Fruit fly (Drosophila melanogaster) whole organism, embryonic: Measurements from ENCODE around the gene Ssl2.
A peak's percentile ranks its signal among the peaks of the same experiment; 100 is the strongest.

Source experiments
- CG10462 ChIP-seq: fragments of 200-800 bp; sonication (Bioruptor generic); optimal IDR thresholded peaks from 2 replicates; lab custom pipeline; 2016; ENCODE audit warnings: missing biosample characterization, missing genetic modification characterization
- CG10654 ChIP-seq: fragments of 200-800 bp; sonication (Bioruptor generic); optimal IDR thresholded peaks from 2 replicates; lab custom pipeline; 2016; ENCODE audit warnings: missing biosample characterization, missing genetic modification characterization
- CG10979 ChIP-seq: fragments of 200-800 bp; sonication (Bioruptor generic); optimal IDR thresholded peaks from 2 replicates; lab custom pipeline; 2018; ENCODE audit warnings: missing biosample characterization, mild to moderate bottlenecking, missing genetic modification characterization, moderate library complexity
- CG11085 ChIP-seq: fragments of 200-800 bp; sonication (Bioruptor generic); IDR thresholded peaks from 2 replicates; pipeline ENCODE4 v1.3.6; 2022; ENCODE audit warnings: missing biosample characterization, missing genetic modification characterization
- CG1529 ChIP-seq: fragments of 200-800 bp; sonication (Bioruptor generic); optimal IDR thresholded peaks from 3 replicates; lab custom pipeline; 2018; ENCODE audit warnings: missing biosample characterization, missing genetic modification characterization
- CG31224 ChIP-seq: fragments of 200-800 bp; sonication (Bioruptor generic); IDR thresholded peaks from 2 replicates; pipeline ENCODE4 v1.3.6; 2022; ENCODE audit warnings: missing biosample characterization, missing genetic modification characterization
- CG31365 ChIP-seq: fragments of 200-800 bp; sonication (Bioruptor generic); optimal IDR thresholded peaks from 2 replicates; lab custom pipeline; 2018; ENCODE audit warnings: missing biosample characterization, mild to moderate bottlenecking, missing genetic modification characterization
- CG32532 ChIP-seq: fragments of 200-800 bp; sonication (Bioruptor generic); IDR thresholded peaks from 2 replicates; pipeline ENCODE4 v1.3.6; 2022; ENCODE audit warnings: missing biosample characterization, missing genetic modification characterization
- CG34422 ChIP-seq: fragments of 200-800 bp; sonication (Bioruptor generic); IDR thresholded peaks from 3 replicates; pipeline ENCODE4 v1.3.6; 2022; ENCODE audit warnings: missing biosample characterization, missing genetic modification characterization
- CG4820 ChIP-seq: fragments of 200-800 bp; sonication (Bioruptor generic); optimal IDR thresholded peaks from 3 replicates; lab custom pipeline; 2016; ENCODE audit warnings: missing biosample characterization, missing genetic modification characterization
- CG6272 ChIP-seq: fragments of 200-800 bp; sonication (Bioruptor generic); IDR thresholded peaks from 2 replicates; pipeline ENCODE4 v1.3.6; 2022; ENCODE audit warnings: missing biosample characterization, missing genetic modification characterization
- CG6654 ChIP-seq: fragments of 200-800 bp; sonication (Bioruptor generic); optimal IDR thresholded peaks from 2 replicates; lab custom pipeline; 2017; ENCODE audit warnings: missing biosample characterization, mild to moderate bottlenecking, missing genetic modification characterization
- CG7357 ChIP-seq: fragments of 200-800 bp; sonication (Bioruptor generic); IDR thresholded peaks from 3 replicates; pipeline ENCODE4 v1.3.6; 2022; ENCODE audit warnings: missing biosample characterization, missing genetic modification characterization
- CG7786 ChIP-seq: fragments of 200-800 bp; sonication (Bioruptor generic); optimal IDR thresholded peaks from 2 replicates; lab custom pipeline; 2016; ENCODE audit warnings: missing biosample characterization, missing genetic modification characterization
- CG9609 ChIP-seq: fragments of 200-800 bp; sonication (Bioruptor generic); optimal IDR thresholded peaks from 3 replicates; lab custom pipeline; 2016; ENCODE audit warnings: missing biosample characterization, missing genetic modification characterization
- CoRest ChIP-seq: fragments of 200-800 bp; sonication (Bioruptor generic); optimal IDR thresholded peaks from 3 replicates; lab custom pipeline; 2018; ENCODE audit warnings: missing biosample characterization, mild to moderate bottlenecking, missing genetic modification characterization, moderate library complexity
- D19A ChIP-seq: fragments of 200-800 bp; optimal IDR thresholded peaks from 3 replicates; lab custom pipeline; 2019; ENCODE audit warnings: missing biosample characterization, mild to moderate bottlenecking, missing genetic modification characterization, moderate library complexity
- HLHmδ ChIP-seq: fragments of 200-800 bp; sonication (Bioruptor generic); optimal IDR thresholded peaks from 2 replicates; lab custom pipeline; 2018; ENCODE audit warnings: missing biosample characterization, mild to moderate bottlenecking, missing genetic modification characterization, moderate library complexity
- HmgD ChIP-seq: fragments of 200-800 bp; sonication (Bioruptor generic); optimal IDR thresholded peaks from 3 replicates; lab custom pipeline; 2016; ENCODE audit warnings: missing biosample characterization, missing genetic modification characterization
- Hmx ChIP-seq: fragments of 200-800 bp; sonication (Bioruptor generic); optimal IDR thresholded peaks from 2 replicates; lab custom pipeline; 2016; ENCODE audit warnings: missing biosample characterization, missing genetic modification characterization
- Hr78 ChIP-seq, 2 experiments: fragments of 200-800 bp in 1 of 2; fragments of >200 bp in 1 of 2; sonication (Bioruptor generic) in 1 of 2; optimal IDR thresholded peaks; 2 replicates each; lab custom pipeline; 2017 to 2019; ENCODE audit warnings: missing biosample characterization in 2 of 2, missing genetic modification characterization in 2 of 2, mild to moderate bottlenecking in 1 of 2, moderate library complexity in 1 of 2
- Myb ChIP-seq: fragments of 200-800 bp; sonication (Bioruptor generic); optimal IDR thresholded peaks from 2 replicates; lab custom pipeline; 2016; ENCODE audit warnings: missing biosample characterization, missing genetic modification characterization
- NFAT ChIP-seq: fragments of 200-800 bp; sonication (Bioruptor generic); IDR thresholded peaks from 2 replicates; pipeline ENCODE4 v1.3.6; 2022; ENCODE audit warnings: missing biosample characterization, missing genetic modification characterization
- Oli ChIP-seq: fragments of 200-800 bp; sonication (Bioruptor generic); optimal IDR thresholded peaks from 2 replicates; lab custom pipeline; 2018; ENCODE audit warnings: missing biosample characterization, mild to moderate bottlenecking, missing genetic modification characterization, moderate library complexity
- Six4 ChIP-seq: fragments of 200-800 bp; sonication (Bioruptor generic); optimal IDR thresholded peaks from 2 replicates; lab custom pipeline; 2016; ENCODE audit warnings: missing biosample characterization, missing genetic modification characterization
- Sox100B ChIP-seq: fragments of 200-800 bp; sonication (Bioruptor generic); optimal IDR thresholded peaks from 3 replicates; lab custom pipeline; 2018; ENCODE audit warnings: missing biosample characterization, mild to moderate bottlenecking, missing genetic modification characterization
- Sry-β ChIP-seq: fragments of 200-800 bp; sonication (Bioruptor generic); optimal IDR thresholded peaks from 2 replicates; lab custom pipeline; 2018; ENCODE audit warnings: missing biosample characterization, mild to moderate bottlenecking, missing genetic modification characterization, moderate library complexity
- ato ChIP-seq: fragments of 200-800 bp; sonication (Bioruptor generic); IDR thresholded peaks from 2 replicates; pipeline ENCODE4 v1.3.6; 2022; ENCODE audit warnings: missing biosample characterization, missing genetic modification characterization; ENCODE audit not compliant: partially characterized antibody
- cwo ChIP-seq: fragments of 200-800 bp; sonication (Bioruptor generic); optimal IDR thresholded peaks from 3 replicates; lab custom pipeline; 2017; ENCODE audit warnings: missing biosample characterization, missing genetic modification characterization, mild to moderate bottlenecking, moderate library complexity, missing genetic modification reagents
- dpn ChIP-seq, 2 experiments: fragments of 200-800 bp; sonication (Bioruptor generic); optimal IDR thresholded peaks; 3 replicates each; lab custom pipeline; 2016; ENCODE audit warnings: missing biosample characterization in 2 of 2, missing genetic modification characterization in 2 of 2
- en ChIP-seq: fragments of 200-800 bp; sonication (Bioruptor generic); optimal IDR thresholded peaks from 2 replicates; lab custom pipeline; 2016; ENCODE audit warnings: missing biosample characterization, missing genetic modification characterization
- gcm2 ChIP-seq: fragments of 200-800 bp; sonication (Bioruptor generic); optimal IDR thresholded peaks from 2 replicates; lab custom pipeline; 2016; ENCODE audit warnings: missing biosample characterization, missing genetic modification characterization
- ham ChIP-seq: fragments of 200-800 bp; sonication (Bioruptor generic); IDR thresholded peaks from 2 replicates; pipeline ENCODE4 v1.3.6; 2022; ENCODE audit warnings: missing biosample characterization, missing genetic modification characterization
- lbe ChIP-seq: fragments of 200-800 bp; sonication (Bioruptor generic); optimal IDR thresholded peaks from 2 replicates; lab custom pipeline; 2016; ENCODE audit warnings: missing biosample characterization, mild to moderate bottlenecking, missing genetic modification characterization
- lov ChIP-seq, 2 experiments: fragments of 200-800 bp in 1 of 2; fragments of >200 bp in 1 of 2; sonication (Bioruptor generic) in 1 of 2; IDR thresholded peaks in 1 of 2; optimal IDR thresholded peaks in 1 of 2; 2 replicates in 1 of 2; 3 replicates in 1 of 2; pipeline versions ENCODE4 v1.3.6 to Lab custom; 2017 to 2022; ENCODE audit warnings: missing biosample characterization in 1 of 2, missing genetic modification characterization in 1 of 2
- mam ChIP-seq: fragments of 200-800 bp; sonication (Bioruptor generic); optimal IDR thresholded peaks from 3 replicates; lab custom pipeline; 2016; ENCODE audit warnings: missing biosample characterization, missing genetic modification characterization
- oc ChIP-seq: fragments of 200-800 bp; sonication (Bioruptor generic); optimal IDR thresholded peaks from 2 replicates; lab custom pipeline; 2018; ENCODE audit warnings: missing biosample characterization, mild to moderate bottlenecking, missing genetic modification characterization, moderate library complexity
- onecut ChIP-seq: fragments of 200-800 bp; sonication (Bioruptor generic); IDR thresholded peaks from 2 replicates; pipeline ENCODE4 v1.3.6; 2022; ENCODE audit warnings: missing biosample characterization, missing genetic modification characterization
- org-1 ChIP-seq: fragments of 200-800 bp; sonication (Bioruptor generic); optimal IDR thresholded peaks from 2 replicates; lab custom pipeline; 2017; ENCODE audit warnings: missing biosample characterization, missing genetic modification characterization
- pnt ChIP-seq: fragments of 200-800 bp; sonication (Bioruptor generic); optimal IDR thresholded peaks from 3 replicates; lab custom pipeline; 2016; ENCODE audit warnings: missing biosample characterization, missing genetic modification characterization
- rib ChIP-seq: fragments of 200-800 bp; sonication (Bioruptor generic); IDR thresholded peaks from 2 replicates; pipeline ENCODE4 v1.3.6; 2022; ENCODE audit warnings: missing biosample characterization, missing genetic modification characterization
- row ChIP-seq: fragments of 200-800 bp; sonication (Bioruptor generic); IDR thresholded peaks from 3 replicates; pipeline ENCODE4 v1.3.6; 2022; ENCODE audit warnings: missing biosample characterization, missing genetic modification characterization
- sd ChIP-seq: fragments of 200-800 bp; sonication (Bioruptor generic); optimal IDR thresholded peaks from 3 replicates; lab custom pipeline; 2018; ENCODE audit warnings: missing biosample characterization, mild to moderate bottlenecking, missing genetic modification characterization, moderate library complexity
- slbo ChIP-seq: fragments of 200-800 bp; sonication (Bioruptor generic); IDR thresholded peaks from 2 replicates; pipeline ENCODE4 v1.3.6; 2022; ENCODE audit warnings: missing biosample characterization, missing genetic modification characterization
- sqz ChIP-seq: fragments of 200-800 bp; sonication (Bioruptor generic); optimal IDR thresholded peaks from 3 replicates; lab custom pipeline; 2018; ENCODE audit warnings: missing biosample characterization, mild to moderate bottlenecking, missing genetic modification characterization
- stc ChIP-seq: fragments of 200-800 bp; sonication (Bioruptor generic); IDR thresholded peaks from 2 replicates; pipeline ENCODE4 v1.3.6; 2022; ENCODE audit warnings: missing biosample characterization, missing genetic modification characterization
- ttk ChIP-seq: fragments of 200-800 bp; sonication (Bioruptor generic); IDR thresholded peaks from 2 replicates; pipeline ENCODE4 v2.1.2; 2022; ENCODE audit warnings: missing biosample characterization, missing genetic modification characterization
- unc-4 ChIP-seq: fragments of 200-800 bp; sonication (Bioruptor generic); IDR thresholded peaks from 2 replicates; pipeline ENCODE4 v1.3.6; 2022; ENCODE audit warnings: missing biosample characterization, missing genetic modification characterization; ENCODE audit not compliant: partially characterized antibody
- vnd ChIP-seq: fragments of 200-800 bp; sonication (Bioruptor generic); IDR thresholded peaks from 3 replicates; pipeline ENCODE4 v1.3.6; 2022; ENCODE audit warnings: missing biosample characterization, missing genetic modification characterization; ENCODE audit not compliant: partially characterized antibody
- zfh1 ChIP-seq: fragments of 200-800 bp; sonication (Bioruptor generic); IDR thresholded peaks from 3 replicates; pipeline ENCODE4 v1.3.6; 2022; ENCODE audit warnings: missing biosample characterization, missing genetic modification characterization

Ssl2 gene

dm6 chr3R:29040526-29041195 lies 8.2 kb upstream of the Ssl2 start (continued):
- TF ChIP-seq CG6654 (GFP tag; lab: Kevin White, UChicago): peak; percentile 42
- TF ChIP-seq CG7786 (GFP tag; lab: Kevin White, UChicago): no peak
- TF ChIP-seq sd (tag; lab: Kevin White, UChicago): no peak
- no peak for TF ChIP-seq NFAT (GFP tag; lab: Robert Waterston, UW)
- TF ChIP-seq oc (tag; lab: Kevin White, UChicago): no peak
- TF ChIP-seq pnt (GFP tag; lab: Kevin White, UChicago): peak; percentile 10
- TF ChIP-seq en: no peak
- TF ChIP-seq stc (GFP tag; lab: Robert Waterston, UW): peak; percentile 57
- TF ChIP-seq CG10654 (GFP tag; lab: Kevin White, UChicago): peak; percentile 61
- peak; percentile 52; the same call in 1 of the 2 replicates for TF ChIP-seq CG32532 (GFP tag; lab: Robert Waterston, UW)
- no peak for TF ChIP-seq onecut (GFP tag; lab: Robert Waterston, UW)
- peak; percentile 38; the same call in 1 of the 3 replicates for TF ChIP-seq CG7357
- peak in 1 of 2 experiments; percentile 41 for TF ChIP-seq Hr78 (GFP tag; optimal IDR thresholded peaks at IDR 0.05; lab: Kevin White, UChicago)
- TF ChIP-seq CG1529 (GFP tag; lab: Kevin White, UChicago): no peak
- TF ChIP-seq vnd (GFP tag; lab: Robert Waterston, UW): no peak
- TF ChIP-seq Sox100B: peak; percentile 87
- TF ChIP-seq lov (optimal IDR thresholded peaks at IDR 0.05; lab: Kevin White, UChicago): no peak
- no peak for TF ChIP-seq lov (GFP tag; IDR thresholded peaks at IDR 0.05; lab: Robert Waterston, UW)
- TF ChIP-seq row: peak; percentile 66
- peak; percentile 72 for TF ChIP-seq org-1 (GFP tag; lab: Kevin White, UChicago)
- peak; percentile 47; the same call in 1 of the 2 replicates for TF ChIP-seq ttk (GFP tag; lab: Robert Waterston, UW)
- no peak for TF ChIP-seq sqz (GFP tag; lab: Kevin White, UChicago)
- TF ChIP-seq Hmx (GFP tag; lab: Kevin White, UChicago): no peak
- no peak; the same call in 2 of the 3 replicates for TF ChIP-seq CG34422 (GFP tag; lab: Robert Waterston, UW)
- TF ChIP-seq HLHmδ (GFP tag; lab: Kevin White, UChicago): no peak
- no peak; the same call in 1 of the 2 replicates for TF ChIP-seq CG31224 (GFP tag; lab: Robert Waterston, UW)
- TF ChIP-seq CG10462 (GFP tag; lab: Kevin White, UChicago): peak; percentile 51
- peak; percentile 60 for TF ChIP-seq CG10979
- TF ChIP-seq slbo (GFP tag; lab: Robert Waterston, UW): peak; percentile 46
- no peak for TF ChIP-seq Myb
- peak; percentile 71 for TF ChIP-seq cwo (GFP tag; lab: Kevin White, UChicago)
- no peak for TF ChIP-seq CG11085 (GFP tag; lab: Robert Waterston, UW)
- TF ChIP-seq mam: peak; percentile 41
- no peak for TF ChIP-seq ato (GFP tag; lab: Robert Waterston, UW)
- no peak for TF ChIP-seq CG31365
- no peak for TF ChIP-seq lbe
- no peak for TF ChIP-seq CoRest (tag; lab: Kevin White, UChicago)
- TF ChIP-seq CG9609 (GFP tag; lab: Kevin White, UChicago): no peak
- TF ChIP-seq D19A (tag; lab: Kevin White, UChicago): no peak
- no peak for TF ChIP-seq HmgD (GFP tag; lab: Kevin White, UChicago)
- peak; percentile 58 for TF ChIP-seq CG4820
- peak; percentile 31 for TF ChIP-seq Six4 (GFP tag; lab: Kevin White, UChicago)
- peak; percentile 80 for TF ChIP-seq Oli (tag; lab: Kevin White, UChicago)
- no peak for TF ChIP-seq ham (GFP tag; lab: Robert Waterston, UW)
- no peak for TF ChIP-seq Sry-β (GFP tag; lab: Kevin White, UChicago)
- TF ChIP-seq gcm2 (GFP tag; lab: Kevin White, UChicago): no peak
- no peak for TF ChIP-seq unc-4
- TF ChIP-seq dpn (GFP tag; optimal IDR thresholded peaks at IDR 0.05; lab: Kevin White, UChicago): peak in 1 of 2 experiments; percentile 72
- no peak for TF ChIP-seq CG6272 (GFP tag; lab: Robert Waterston, UW)
- TF ChIP-seq zfh1 (GFP tag; lab: Robert Waterston, UW): no peak
- no peak for TF ChIP-seq rib (GFP tag; lab: Robert Waterston, UW)
